Worm (Caenorhabditis elegans) whole organism, L4 larva: ENCODE data around the gene lim-6.

ENCODE experiments used
- daf-16 ChIP-seq, 3 experiments: sonication (generic microtip); optimal IDR thresholded peaks; 2 replicates each; lab custom pipeline; 2016 to 2017; ENCODE audit warnings: missing genetic modification characterization in 3 of 3, missing genetic modification reagents in 3 of 3, mild to moderate bottlenecking in 2 of 3, missing compliant biosample characterization in 2 of 3, missing biosample characterization in 1 of 3, moderate library complexity in 1 of 3
- hlh-30 ChIP-seq: sonication (generic microtip); optimal IDR thresholded peaks from 2 replicates; lab custom pipeline; 2017; ENCODE audit warnings: antibody characterized with exemption, mild to moderate bottlenecking, missing genetic modification characterization, missing compliant biosample characterization; ENCODE audit not compliant: insufficient read depth
- unc-62 ChIP-seq, 3 experiments: fragments of 150-350 bp in 1 of 3; sonication (generic microtip); optimal IDR thresholded peaks in 2 of 3; peaks in 1 of 3; 1 replicate in 1 of 3; 2 replicates in 2 of 3; lab custom pipeline; 2014 to 2017; ENCODE audit warnings: missing biosample characterization in 3 of 3, missing genetic modification characterization in 3 of 3, missing genetic modification reagents in 3 of 3, missing genotype in 1 of 3

DNA sequence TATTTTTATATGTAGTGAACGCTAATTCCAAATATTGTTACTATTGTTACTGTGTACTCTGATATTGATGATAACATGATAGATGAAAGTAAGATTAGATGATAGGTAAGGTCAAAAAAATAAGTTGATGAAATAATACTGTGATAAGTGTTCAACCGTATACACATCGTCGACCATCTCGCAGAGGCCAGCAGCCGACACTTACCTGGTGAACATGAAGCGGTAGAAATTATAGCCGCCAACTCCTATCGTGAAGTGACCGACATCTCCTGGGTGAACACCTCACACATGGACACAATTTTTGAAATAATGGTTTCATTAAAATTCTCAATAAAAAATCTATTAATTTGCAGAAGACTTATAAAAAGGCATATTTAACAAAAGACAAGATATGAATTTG is 44.9 kb upstream of the lim-6 start:
- TF ChIP-seq daf-16 (GFP tag; optimal IDR thresholded peaks at IDR 0.05; lab: Kevin White, UChicago) = no peak
- TF ChIP-seq daf-16 (tag; optimal IDR thresholded peaks at IDR 0.05; lab: Kevin White, UChicago) = no peak
- TF ChIP-seq unc-62 (GFP tag; optimal IDR thresholded peaks at IDR 0.05 in 1 of 2; lab: Kevin White, UChicago) = no peak
- TF ChIP-seq unc-62 (tag; optimal IDR thresholded peaks at IDR 0.05; lab: Kevin White, UChicago) = no peak
- no peak for TF ChIP-seq hlh-30 (tag; lab: Kevin White, UChicago)
